Fruit fly (Drosophila melanogaster): Measurements from ENCODE around the gene CG3407.

dm6 chr2L:3840975-3841374 is 27.8 kb upstream of the CG3407 start:
- TF ChIP-seq CG13204 (GFP tag; optimal IDR thresholded peaks at IDR 0.05) (no peak), gl (tag; optimal IDR thresholded peaks at IDR 0.05) (no peak), CG12605 (GFP tag; IDR thresholded peaks at IDR 0.05) (no peak), D1 (tag; optimal IDR thresholded peaks at IDR 0.05) (no peak), CG34367 (tag; optimal IDR thresholded peaks at IDR 0.05) (peak; percentile 1), CG8159 (tag; optimal IDR thresholded peaks at IDR 0.05) (peak; percentile 28), Pif1A (GFP tag; optimal IDR thresholded peaks at IDR 0.05) (no peak), CG17806 (tag; optimal IDR thresholded peaks at IDR 0.05) (peak; percentile 10), Pif1B (GFP tag; optimal IDR thresholded peaks at IDR 0.05) (no peak), EcR (GFP tag; optimal IDR thresholded peaks at IDR 0.05) (no peak), CG9948 (tag; optimal IDR thresholded peaks at IDR 0.05) (peak; percentile 12), CG4496 (GFP tag; IDR thresholded peaks at IDR 0.05) (no peak), CG32121 (GFP tag; IDR thresholded peaks at IDR 0.05) (no peak), CG10348 (GFP tag; IDR thresholded peaks at IDR 0.05) (no peak)
